Worm (Caenorhabditis elegans): ENCODE measurements around the gene snpc-3.4.

- TF ChIP-seq sox-2 (GFP tag; IDR thresholded peaks at IDR 0.05), result no peak
- no peak for TF ChIP-seq nhr-11 (tag; optimal IDR thresholded peaks at IDR 0.05)
- TF ChIP-seq che-1 (tag; optimal IDR thresholded peaks at IDR 0.05), result no peak
- TF ChIP-seq ceh-6 (GFP tag; optimal IDR thresholded peaks at IDR 0.05), result no peak
- no peak for TF ChIP-seq dmd-4 (tag; optimal IDR thresholded peaks at IDR 0.05; ENCODE audit: borderline replicate concordance)
- TF ChIP-seq hlh-30 (tag; optimal IDR thresholded peaks at IDR 0.05; ENCODE audit: insufficient read depth), result no peak
- TF ChIP-seq pros-1 (tag; optimal IDR thresholded peaks at IDR 0.05), result no peak
- no peak for TF ChIP-seq pha-2 (tag; optimal IDR thresholded peaks at IDR 0.05)
Measured at ce11 chrIII:3987759-3988158, 32.1 kb upstream of the snpc-3.4 start, which contains the start of gene C36E8.6.
